Worm (Caenorhabditis elegans): ENCODE results near the gene Y26G10.1.

Gene Y26G10.1

ce11 chrV:17695802-17696201, at the start of gene Y26G10.1:
Gene Y26G10.1 (minus strand): TSS chrV:17695902.
- TF ChIP-seq madf-10 (tag; optimal IDR thresholded peaks at IDR 0.05) = no peak
- TF ChIP-seq nhr-120 (GFP tag; IDR thresholded peaks at IDR 0.05) = no peak
- no peak for TF ChIP-seq snpc-1.1 (tag; optimal IDR thresholded peaks at IDR 0.05; ENCODE audit: insufficient read depth)
- TF ChIP-seq B0019.2 (GFP tag; conservative IDR thresholded peaks at IDR 0.05) = no peak
- TF ChIP-seq ceh-79 (tag; optimal IDR thresholded peaks at IDR 0.05) = no peak
- TF ChIP-seq hsf-1 (GFP tag; IDR thresholded peaks at IDR 0.05) = no peak
- TF ChIP-seq ceh-58 (GFP tag; IDR thresholded peaks at IDR 0.05) = no peak
- TF ChIP-seq F22D6.2 (tag; optimal IDR thresholded peaks at IDR 0.05) = no peak
- no peak for TF ChIP-seq ztf-28 (GFP tag; IDR thresholded peaks at IDR 0.05)
- no peak for TF ChIP-seq sea-2 (GFP tag; IDR thresholded peaks at IDR 0.05)
- TF ChIP-seq B0336.3 (GFP tag; IDR thresholded peaks at IDR 0.05) = no peak
- no peak for TF ChIP-seq zim-3 (tag; optimal IDR thresholded peaks at IDR 0.05)
- TF ChIP-seq gei-17 (GFP tag; optimal IDR thresholded peaks at IDR 0.05) = no peak
- no peak for TF ChIP-seq zfh-2 (GFP tag; conservative IDR thresholded peaks at IDR 0.05)
- TF ChIP-seq F55B11.4 (tag; optimal IDR thresholded peaks at IDR 0.05; ENCODE audit: borderline replicate concordance, insufficient read depth) = no peak
- no peak for TF ChIP-seq T26A5.8 (tag; optimal IDR thresholded peaks at IDR 0.05)
- TF ChIP-seq ccch-3 (GFP tag; optimal IDR thresholded peaks at IDR 0.05) = no peak

- TF ChIP-seq let-526 (GFP tag; IDR thresholded peaks at IDR 0.05) = no peak
- TF ChIP-seq ceh-91 (GFP tag; IDR thresholded peaks at IDR 0.05) = no peak
- TF ChIP-seq rpc-1 (optimal IDR thresholded peaks at IDR 0.05) = no peak
- TF ChIP-seq rpc-1 (tag; optimal IDR thresholded peaks at IDR 0.05) = no peak
- TF ChIP-seq ceh-40 (GFP tag; IDR thresholded peaks at IDR 0.05) = no peak
Observed at ce11 chrV:17743802-17744201, 48.1 kb upstream of the Y26G10.1 start.

DNA sequence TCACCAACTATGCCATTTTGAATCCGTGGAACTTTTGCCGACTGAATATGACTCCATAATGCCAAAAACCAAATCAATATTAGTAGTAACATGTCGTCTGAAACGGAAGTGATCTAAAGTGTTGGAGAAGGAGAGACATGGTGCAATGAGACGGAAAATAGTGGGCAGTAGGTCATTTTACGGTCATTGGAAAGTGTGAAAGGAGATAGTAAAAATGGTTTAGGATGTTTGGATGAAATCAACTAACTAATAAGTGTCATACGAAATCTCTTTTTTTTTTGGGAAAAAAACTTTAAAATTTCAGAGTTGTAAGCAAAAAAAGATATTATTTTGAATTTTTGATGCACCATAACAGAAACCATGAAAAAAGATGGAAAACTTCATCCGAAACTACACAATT, 44.1 kb upstream of the Y26G10.1 start, which contains the start of gene cutl-4:
TSS of gene cutl-4 (minus strand) at position 101 of the 400 bp plus-strand sequence.
- TF ChIP-seq lin-40 (tag; optimal IDR thresholded peaks at IDR 0.05) = no peak
- TF ChIP-seq ama-1 (optimal IDR thresholded peaks at IDR 0.05) = no peak
- TF ChIP-seq ama-1 (GFP tag; optimal IDR thresholded peaks at IDR 0.05) = no peak
- no peak for TF ChIP-seq Y95B8A.8 (GFP tag; IDR thresholded peaks at IDR 0.05)
- TF ChIP-seq ZK185.1 (tag; optimal IDR thresholded peaks at IDR 0.05; ENCODE audit: poor library complexity, severe bottlenecking) = no peak
- no peak for TF ChIP-seq Y53G8AR.9 (GFP tag; conservative IDR thresholded peaks at IDR 0.05)
- no peak for TF ChIP-seq bed-1 (GFP tag; IDR thresholded peaks at IDR 0.05)
- TF ChIP-seq cebp-2 (GFP tag; IDR thresholded peaks at IDR 0.05) = no peak
- TF ChIP-seq ceh-58 (GFP tag; IDR thresholded peaks at IDR 0.05) = no peak
- no peak for TF ChIP-seq hrde-1 (tag; optimal IDR thresholded peaks at IDR 0.05; ENCODE audit: borderline replicate concordance)
- no peak for TF ChIP-seq lag-1 (GFP tag; IDR thresholded peaks at IDR 0.05)
- TF ChIP-seq F22D6.2 (tag; optimal IDR thresholded peaks at IDR 0.05) = no peak
- no peak for TF ChIP-seq K11D2.4 (GFP tag; IDR thresholded peaks at IDR 0.05)
- TF ChIP-seq gei-17 (GFP tag; optimal IDR thresholded peaks at IDR 0.05) = no peak
- TF ChIP-seq snpc-4 (GFP tag; optimal IDR thresholded peaks at IDR 0.05) = no peak
- no peak for TF ChIP-seq snpc-4 (tag; optimal IDR thresholded peaks at IDR 0.05)
- TF ChIP-seq B0261.1 (tag; optimal IDR thresholded peaks at IDR 0.05) = no peak
- no peak for TF ChIP-seq athp-1 (tag; optimal IDR thresholded peaks at IDR 0.05)
- TF ChIP-seq snpc-1.3 (tag; optimal IDR thresholded peaks at IDR 0.05; ENCODE audit: insufficient read depth) = no peak
- TF ChIP-seq madf-6 (GFP tag; IDR thresholded peaks at IDR 0.05) = no peak
